Fruit fly (Drosophila melanogaster) whole organism: ENCODE measurements around the gene CG34028.

ENCODE experiments used
- CG8478 ChIP-seq: fragments of >200 bp; optimal IDR thresholded peaks from 2 replicates; lab custom pipeline; 2018; ENCODE audit warnings: inconsistent platforms
- pan ChIP-seq: fragments of >200 bp; optimal IDR thresholded peaks from 2 replicates; lab custom pipeline; 2017
- usp ChIP-seq: fragments of >200 bp; optimal IDR thresholded peaks from 2 replicates; lab custom pipeline; 2017; ENCODE audit warnings: missing biosample characterization, missing genetic modification characterization, mixed read lengths

DNA sequence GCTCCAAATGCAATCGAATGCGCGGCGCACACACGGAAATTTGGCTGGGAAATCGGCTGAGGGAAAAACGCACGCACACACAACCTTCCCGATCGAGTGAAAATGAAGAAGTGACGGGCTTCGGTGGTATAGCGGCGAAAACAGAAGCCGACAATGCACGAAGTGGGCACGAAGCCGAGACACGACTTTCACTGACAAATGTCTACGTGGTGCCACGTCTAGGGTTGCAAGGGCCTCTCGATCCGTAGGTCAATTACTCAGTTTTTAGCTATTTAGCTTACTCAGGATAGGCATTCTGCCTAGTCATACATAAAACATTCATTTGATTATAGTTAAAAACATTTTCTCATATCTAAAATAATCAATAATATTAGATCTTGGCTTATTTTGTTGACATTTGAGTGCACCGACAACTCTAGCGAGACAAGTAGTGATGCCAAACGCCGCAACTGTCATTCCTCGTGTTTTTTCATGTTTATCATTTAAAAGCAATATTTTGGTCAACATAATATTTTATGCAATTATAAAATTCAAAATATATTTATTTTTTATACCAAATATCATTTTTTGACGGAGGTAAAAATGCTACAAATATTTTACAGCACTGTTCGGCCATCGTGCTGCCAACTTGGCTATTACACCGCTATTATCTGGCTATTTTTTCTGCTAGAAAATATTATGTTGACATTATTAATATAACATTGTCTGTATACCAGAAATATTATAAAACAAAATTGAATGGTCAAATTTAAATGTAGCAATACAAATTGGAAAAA, 42.4 kb downstream of the CG34028 start:
- TF ChIP-seq usp (GFP tag; lab: Kevin White, UChicago) (no peak), CG8478 (no peak), pan (lab: Kevin White, UChicago) (no peak)
